Worm (Caenorhabditis elegans): ENCODE data around the gene Y73B6BL.270.

Gene Y73B6BL.270

ce11 chrIV:6376473-6377115, 11.4 kb downstream of the Y73B6BL.270 start, which contains the start of the genes hrpf-2 and bli-6 (continued):
- TF ChIP-seq dpl-1 (GFP tag; optimal IDR thresholded peaks at IDR 0.05) (peak; percentile 82), zfp-2 (tag; optimal IDR thresholded peaks at IDR 0.05) (peak; percentile 1), fkh-10 (GFP tag; optimal IDR thresholded peaks at IDR 0.05) (peak; percentile 54), hmg-1.1 (GFP tag; IDR thresholded peaks at IDR 0.05) (peak; percentile 40; the same call in 1 of the 2 replicates), mep-1 (tag; optimal IDR thresholded peaks at IDR 0.05) (peak; percentile 62), pha-4 (GFP tag; IDR thresholded peaks at IDR 0.05) (no peak), pha-4 (tag; optimal IDR thresholded peaks at IDR 0.05) (peak; percentile 44), lin-29 (GFP tag; IDR thresholded peaks at IDR 0.05) (0 out of 2 replicates have a peak, but pooled peaks have one; percentile 20)

ce11 chrIV:6377335-6378069, 12.4 kb downstream of the Y73B6BL.270 start:
- TF ChIP-seq nhr-76 (tag; optimal IDR thresholded peaks at IDR 0.05) = no peak
- no peak for TF ChIP-seq unc-130 (GFP tag; optimal IDR thresholded peaks at IDR 0.05)
- no peak for TF ChIP-seq ceh-28 (tag; optimal IDR thresholded peaks at IDR 0.05)
- no peak for TF ChIP-seq dpl-1 (GFP tag; optimal IDR thresholded peaks at IDR 0.05)
- no peak for TF ChIP-seq tra-1 (GFP tag; IDR thresholded peaks at IDR 0.05)
- peak; percentile 78 for TF ChIP-seq sdz-12 (GFP tag; optimal IDR thresholded peaks at IDR 0.05)
- no peak for TF ChIP-seq fos-1 (tag; optimal IDR thresholded peaks at IDR 0.05)
- TF ChIP-seq php-3 (GFP tag; IDR thresholded peaks at IDR 0.05) = no peak
- TF ChIP-seq Y48G9A.11 (GFP tag; IDR thresholded peaks at IDR 0.05) = no peak
- no peak for TF ChIP-seq daf-19 (GFP tag; conservative IDR thresholded peaks at IDR 0.05)
- TF ChIP-seq zip-2 (tag; optimal IDR thresholded peaks at IDR 0.05) = no peak
- 0 out of 2 replicates have a peak, but pooled peaks have one; percentile 31 for TF ChIP-seq hmg-1.1 (GFP tag; IDR thresholded peaks at IDR 0.05)
- TF ChIP-seq F26F4.8 (GFP tag; conservative IDR thresholded peaks at IDR 0.05) = no peak
- TF ChIP-seq dmd-8 (GFP tag; IDR thresholded peaks at IDR 0.05) = 0 out of 2 replicates have a peak, but pooled peaks have one; percentile 22
- TF ChIP-seq dmd-9 (GFP tag; IDR thresholded peaks at IDR 0.05) = no peak
- TF ChIP-seq nhr-77 (tag; optimal IDR thresholded peaks at IDR 0.05) = no peak
- TF ChIP-seq hlh-30 (tag; optimal IDR thresholded peaks at IDR 0.05; ENCODE audit: insufficient read depth) = no peak
- no peak for TF ChIP-seq ceh-82 (tag; optimal IDR thresholded peaks at IDR 0.05)
- TF ChIP-seq vab-7 (GFP tag; IDR thresholded peaks at IDR 0.05) = no peak
- no peak for TF ChIP-seq ZK337.2 (GFP tag; IDR thresholded peaks at IDR 0.05)
- TF ChIP-seq nhr-10 (tag; optimal IDR thresholded peaks at IDR 0.05) = no peak
- TF ChIP-seq nhr-25 (tag; optimal IDR thresholded peaks at IDR 0.05; ENCODE audit: borderline replicate concordance, insufficient read depth) = no peak
- TF ChIP-seq ces-1 (GFP tag; optimal IDR thresholded peaks at IDR 0.05) = no peak
- TF ChIP-seq Y105C5A.15 (GFP tag; IDR thresholded peaks at IDR 0.05) = no peak
- no peak for TF ChIP-seq ceh-32 (tag; optimal IDR thresholded peaks at IDR 0.05; ENCODE audit: poor library complexity)
- no peak; the same call in 1 of the 2 replicates for TF ChIP-seq egl-43 (GFP tag; IDR thresholded peaks at IDR 0.05)
- TF ChIP-seq D1046.2 (GFP tag; IDR thresholded peaks at IDR 0.05) = no peak
- no peak for TF ChIP-seq ztf-7 (tag; optimal IDR thresholded peaks at IDR 0.05)
- no peak for TF ChIP-seq daf-8 (GFP tag; IDR thresholded peaks at IDR 0.05)
- no peak for TF ChIP-seq arid-1 (GFP tag; conservative IDR thresholded peaks at IDR 0.05)
- no peak for TF ChIP-seq Y5F2A.4 (GFP tag; optimal IDR thresholded peaks at IDR 0.05)
- TF ChIP-seq snpc-4 (tag; optimal IDR thresholded peaks at IDR 0.05) = no peak
- no peak for TF ChIP-seq jun-1 (tag; optimal IDR thresholded peaks at IDR 0.05)
- TF ChIP-seq F37D6.2 (tag; optimal IDR thresholded peaks at IDR 0.05) = no peak
- TF ChIP-seq mep-1 (tag; optimal IDR thresholded peaks at IDR 0.05) = no peak
- no peak for TF ChIP-seq mdl-1 (tag; optimal IDR thresholded peaks at IDR 0.05)
- no peak for TF ChIP-seq ama-1 (optimal IDR thresholded peaks at IDR 0.05)
- TF ChIP-seq nhr-237 (tag; optimal IDR thresholded peaks at IDR 0.05) = no peak
- TF ChIP-seq mxl-2 (GFP tag; conservative IDR thresholded peaks at IDR 0.05) = no peak
- TF ChIP-seq aly-2 (tag; optimal IDR thresholded peaks at IDR 0.05) = no peak
- peak; percentile 9 for TF ChIP-seq spr-1 (tag; optimal IDR thresholded peaks at IDR 0.05)
- TF ChIP-seq set-16 (GFP tag; IDR thresholded peaks at IDR 0.05) = peak; percentile 94
- TF ChIP-seq lir-3 (tag; optimal IDR thresholded peaks at IDR 0.05) = no peak
